Worm (Caenorhabditis elegans) whole organism, young adult: ENCODE data around the gene F09E10.7.

ENCODE experiments used
- C06A6.2 ChIP-seq: fragments of 200-800 bp; sonication (Bioruptor generic); conservative IDR thresholded peaks from 2 replicates; pipeline ENCODE4 v1.3.6; 2022; ENCODE audit warnings: missing genetic modification characterization, missing compliant biosample characterization
- C17E4.6 ChIP-seq: fragments of 200-800 bp; sonication (Bioruptor generic); IDR thresholded peaks from 2 replicates; pipeline ENCODE4 v1.3.6; 2022; ENCODE audit warnings: missing genetic modification reagents, missing genetic modification characterization, missing compliant biosample characterization
- F10E7.11 ChIP-seq: sonication (generic microtip); optimal IDR thresholded peaks from 2 replicates; lab custom pipeline; 2017; ENCODE audit warnings: mild to moderate bottlenecking, missing genetic modification characterization, moderate library complexity, missing compliant biosample characterization
- F39B2.1 ChIP-seq: fragments of 200-800 bp; sonication (Bioruptor generic); IDR thresholded peaks from 2 replicates; pipeline ENCODE4 v1.3.6; 2022; ENCODE audit warnings: missing genetic modification reagents, missing genetic modification characterization, missing compliant biosample characterization
- F49E8.2 ChIP-seq: sonication (generic microtip); optimal IDR thresholded peaks from 3 replicates; lab custom pipeline; 2017; ENCODE audit warnings: missing genetic modification characterization, mild to moderate bottlenecking, missing compliant biosample characterization, antibody characterized with exemption, moderate library complexity; ENCODE audit not compliant: insufficient read depth
- F52B5.7 ChIP-seq: sonication (generic microtip); optimal IDR thresholded peaks from 2 replicates; lab custom pipeline; 2016; ENCODE audit warnings: mild to moderate bottlenecking, missing genetic modification characterization, missing compliant biosample characterization
- K12H6.12 ChIP-seq: fragments of 200-800 bp; sonication (Bioruptor generic); optimal IDR thresholded peaks from 2 replicates; lab custom pipeline; 2018; ENCODE audit warnings: mild to moderate bottlenecking, missing genetic modification characterization, missing compliant biosample characterization
- aptf-2 ChIP-seq: fragments of 200-800 bp; sonication (Bioruptor generic); conservative IDR thresholded peaks from 2 replicates; pipeline ENCODE4 v1.3.6; 2022; ENCODE audit warnings: missing genetic modification reagents, missing genetic modification characterization, missing compliant biosample characterization
- attf-5 ChIP-seq: fragments of 200-800 bp; sonication (Bioruptor generic); optimal IDR thresholded peaks from 2 replicates; lab custom pipeline; 2018; ENCODE audit warnings: mild to moderate bottlenecking, missing genetic modification characterization, missing compliant biosample characterization
- attf-6 ChIP-seq: fragments of 200-800 bp; sonication (Bioruptor generic); IDR thresholded peaks from 2 replicates; pipeline ENCODE4 v1.3.6; 2022; ENCODE audit warnings: missing genetic modification reagents, missing genetic modification characterization, missing compliant biosample characterization
- bed-2 ChIP-seq: fragments of 200-800 bp; sonication (Bioruptor generic); IDR thresholded peaks from 2 replicates; pipeline ENCODE4 v1.3.6; 2022; ENCODE audit warnings: missing genetic modification reagents, missing genetic modification characterization, missing compliant biosample characterization
- ceh-27 ChIP-seq: fragments of 200-800 bp; sonication (Bioruptor generic); optimal IDR thresholded peaks from 2 replicates; lab custom pipeline; 2018; ENCODE audit warnings: mild to moderate bottlenecking, missing genetic modification characterization, moderate library complexity, missing compliant biosample characterization
- ceh-58 ChIP-seq: fragments of 200-800 bp; sonication (Bioruptor generic); IDR thresholded peaks from 2 replicates; pipeline ENCODE4 v1.3.6; 2022; ENCODE audit warnings: missing genetic modification characterization, missing compliant biosample characterization
- dpl-1 ChIP-seq: fragments of 150-350 bp; optimal IDR thresholded peaks from 2 replicates; lab custom pipeline; 2014; ENCODE audit warnings: missing biosample characterization, missing genetic modification reagents, missing genetic modification characterization
- egrh-3 ChIP-seq: fragments of 200-800 bp; sonication (Bioruptor generic); IDR thresholded peaks from 2 replicates; pipeline ENCODE4 v1.3.6; 2022; ENCODE audit warnings: missing genetic modification reagents, missing genetic modification characterization, missing compliant biosample characterization
- ets-4 ChIP-seq: fragments of 200-800 bp; sonication (Bioruptor generic); optimal IDR thresholded peaks from 2 replicates; lab custom pipeline; 2018; ENCODE audit warnings: mild to moderate bottlenecking, missing genetic modification characterization, missing compliant biosample characterization
- him-1 ChIP-seq: sonication (generic microtip); optimal IDR thresholded peaks from 2 replicates; lab custom pipeline; 2016; ENCODE audit warnings: missing genotype, missing genetic modification reagents, missing genetic modification characterization, missing compliant biosample characterization
- mcd-1 ChIP-seq: fragments of 200-800 bp; sonication (Bioruptor generic); IDR thresholded peaks from 2 replicates; pipeline ENCODE4 v1.3.6; 2022; ENCODE audit warnings: missing genetic modification reagents, missing genetic modification characterization, missing compliant biosample characterization
- mxl-1 ChIP-seq: sonication (generic microtip); optimal IDR thresholded peaks from 2 replicates; lab custom pipeline; 2016; ENCODE audit warnings: missing genetic modification characterization, missing compliant biosample characterization
- nhr-120 ChIP-seq: fragments of 200-800 bp; sonication (Bioruptor generic); IDR thresholded peaks from 2 replicates; pipeline ENCODE4 v1.3.6; 2022; ENCODE audit warnings: missing genetic modification characterization, missing compliant biosample characterization
- nhr-80 ChIP-seq: sonication (generic microtip); optimal IDR thresholded peaks from 2 replicates; lab custom pipeline; 2016; ENCODE audit warnings: missing genetic modification characterization, missing compliant biosample characterization
- nhr-90 ChIP-seq: sonication (generic microtip); optimal IDR thresholded peaks from 2 replicates; lab custom pipeline; 2016; ENCODE audit warnings: missing genotype, mild to moderate bottlenecking, missing genetic modification characterization, missing compliant biosample characterization
- sea-2 ChIP-seq: fragments of 200-800 bp; sonication (Bioruptor generic); IDR thresholded peaks from 2 replicates; pipeline ENCODE4 v1.3.6; 2022; ENCODE audit warnings: missing genetic modification characterization, missing compliant biosample characterization
- snpc-4 ChIP-seq, 5 experiments: fragments of 150-350 bp in 1 of 5; sonication (generic microtip) in 4 of 5; optimal IDR thresholded peaks; 2 replicates each; lab custom pipeline; 2014 to 2018; ENCODE audit warnings: missing genetic modification characterization in 5 of 5, missing biosample characterization in 3 of 5, antibody characterized with exemption in 2 of 5, mild to moderate bottlenecking in 2 of 5, missing compliant biosample characterization in 2 of 5, missing genotype in 2 of 5, moderate library complexity in 2 of 5, missing genetic modification reagents in 1 of 5
- somi-1 ChIP-seq: fragments of 200-800 bp; sonication (Bioruptor generic); optimal IDR thresholded peaks from 2 replicates; lab custom pipeline; 2018; ENCODE audit warnings: mild to moderate bottlenecking, missing genetic modification characterization, missing compliant biosample characterization
- unc-62 ChIP-seq: fragments of 150-350 bp; optimal IDR thresholded peaks from 2 replicates; lab custom pipeline; 2014; ENCODE audit warnings: missing biosample characterization, missing genetic modification reagents, missing genetic modification characterization
- zfh-2 ChIP-seq: fragments of 200-800 bp; sonication (Bioruptor generic); conservative IDR thresholded peaks from 2 replicates; pipeline ENCODE4 v1.3.6; 2022; ENCODE audit warnings: missing genetic modification reagents, missing genetic modification characterization, missing compliant biosample characterization
- zim-3 ChIP-seq: sonication (generic microtip); optimal IDR thresholded peaks from 2 replicates; lab custom pipeline; 2017; ENCODE audit warnings: mild to moderate bottlenecking, missing genetic modification characterization, moderate library complexity, missing compliant biosample characterization
- ztf-3 ChIP-seq: fragments of 200-800 bp; sonication (Bioruptor generic); optimal IDR thresholded peaks from 2 replicates; lab custom pipeline; 2018; ENCODE audit warnings: mild to moderate bottlenecking, missing genetic modification characterization, missing compliant biosample characterization
- ztf-6 ChIP-seq: fragments of 200-800 bp; sonication (Bioruptor generic); IDR thresholded peaks from 2 replicates; pipeline ENCODE4 v1.3.6; 2022; ENCODE audit warnings: missing genetic modification reagents, missing genetic modification characterization, missing compliant biosample characterization

F09E10.7 gene

ce11 chrX:1501752-1502151 lies at the start of gene F09E10.7:
F09E10.7 (minus strand) TSS chrX:1501852.
- no peak for TF ChIP-seq sea-2 (GFP tag; lab: Robert Waterston, UW)
- no peak for TF ChIP-seq K12H6.12 (tag; lab: Kevin White, UChicago)
- TF ChIP-seq mxl-1, result no peak
- TF ChIP-seq ztf-3 (GFP tag; lab: Kevin White, UChicago), result no peak
- TF ChIP-seq egrh-3 (GFP tag; lab: Robert Waterston, UW), result no peak
- no peak for TF ChIP-seq dpl-1 (GFP tag; lab: Kevin White, UChicago)
- TF ChIP-seq snpc-4 (GFP tag; optimal IDR thresholded peaks at IDR 0.05; lab: Kevin White, UChicago), result no peak
- no peak for TF ChIP-seq snpc-4 (tag; optimal IDR thresholded peaks at IDR 0.05; lab: Kevin White, UChicago)
- TF ChIP-seq attf-5 (GFP tag; lab: Kevin White, UChicago), result no peak

ce11 chrX:1549095-1549494 lies 47.4 kb upstream of the F09E10.7 start:
- TF ChIP-seq ztf-6 (GFP tag; lab: Robert Waterston, UW) (no peak), F39B2.1 (no peak), bed-2 (no peak), zim-3 (tag; lab: Kevin White, UChicago) (no peak), F10E7.11 (no peak), attf-6 (GFP tag; lab: Robert Waterston, UW) (no peak), ets-4 (GFP tag; lab: Kevin White, UChicago) (no peak), C06A6.2 (no peak), nhr-90 (tag; lab: Kevin White, UChicago) (no peak), C17E4.6 (no peak), him-1 (no peak), ceh-58 (GFP tag; lab: Robert Waterston, UW) (no peak), F52B5.7 (tag; lab: Kevin White, UChicago) (no peak), mcd-1 (GFP tag; lab: Robert Waterston, UW) (no peak), aptf-2 (GFP tag; lab: Robert Waterston, UW) (no peak), unc-62 (GFP tag; lab: Kevin White, UChicago) (no peak), F49E8.2 (tag; lab: Kevin White, UChicago) (no peak), somi-1 (GFP tag; lab: Kevin White, UChicago) (no peak), dpl-1 (GFP tag; lab: Kevin White, UChicago) (no peak)

ce11 chrX:1548471-1548870 lies 46.8 kb upstream of the F09E10.7 start:
- TF ChIP-seq zfh-2 (GFP tag; lab: Robert Waterston, UW) (peak; percentile 63), egrh-3 (GFP tag; lab: Robert Waterston, UW) (peak; percentile 86)

- peak; percentile 51 for TF ChIP-seq nhr-80 (tag; lab: Kevin White, UChicago)
- no peak for TF ChIP-seq ceh-27 (GFP tag; lab: Kevin White, UChicago)
These were observed 45.4 kb upstream of the F09E10.7 start, which contains the start of gene K06A9.1 for ce11 chrX:1546878-1547555. K06A9.1 (plus strand) TSS chrX:1547505.

- peak; percentile 42 for TF ChIP-seq nhr-80 (tag; lab: Kevin White, UChicago)
- TF ChIP-seq nhr-120 (GFP tag; lab: Robert Waterston, UW), result no peak
These were observed 41.8 kb upstream of the F09E10.7 start for ce11 chrX:1543432-1543831.
